Worm (Caenorhabditis elegans): Measurements from ENCODE around the gene dnc-2.
A peak's percentile ranks its signal among the peaks of the same experiment; 100 is the strongest.

Gene dnc-2

ce11 chrIII:5875705-5876104 lies 49.9 kb downstream of the dnc-2 start:
- TF ChIP-seq K11D2.4 (GFP tag; IDR thresholded peaks at IDR 0.05), result no peak
- TF ChIP-seq F49E8.2 (tag; optimal IDR thresholded peaks at IDR 0.05; ENCODE audit: insufficient read depth), result no peak
- no peak for TF ChIP-seq ztf-22 (GFP tag; optimal IDR thresholded peaks at IDR 0.05)
- no peak for TF ChIP-seq die-1 (tag; optimal IDR thresholded peaks at IDR 0.05)
- TF ChIP-seq nfya-2 (GFP tag; IDR thresholded peaks at IDR 0.05), result no peak
- no peak for TF ChIP-seq dox-1 (GFP tag; IDR thresholded peaks at IDR 0.05)
- no peak for TF ChIP-seq attf-5 (GFP tag; optimal IDR thresholded peaks at IDR 0.05)
- TF ChIP-seq him-1 (tag; optimal IDR thresholded peaks at IDR 0.05), result no peak
- TF ChIP-seq tbp1 (GFP tag; optimal IDR thresholded peaks at IDR 0.05), result no peak
- TF ChIP-seq ets-4 (GFP tag; optimal IDR thresholded peaks at IDR 0.05), result no peak
- no peak for TF ChIP-seq pha-4 (tag; optimal IDR thresholded peaks at IDR 0.05)
- no peak for TF ChIP-seq egl-18 (GFP tag; IDR thresholded peaks at IDR 0.05)

ce11 chrIII:5875418-5875702 lies 50.2 kb downstream of the dnc-2 start:
- TF ChIP-seq ztf-28 (GFP tag; IDR thresholded peaks at IDR 0.05) (0 out of 2 replicates have a peak, but pooled peaks have one; percentile 41), ztf-25 (GFP tag; IDR thresholded peaks at IDR 0.05) (no peak), nhr-27 (tag; optimal IDR thresholded peaks at IDR 0.05) (no peak), dox-1 (GFP tag; IDR thresholded peaks at IDR 0.05) (peak; percentile 21; the same call in 1 of the 2 replicates), ztf-26 (tag; optimal IDR thresholded peaks at IDR 0.05) (peak; percentile 4), sdz-38 (tag; optimal IDR thresholded peaks at IDR 0.05) (no peak), hsf-1 (GFP tag; IDR thresholded peaks at IDR 0.05) (0 out of 2 replicates have a peak, but pooled peaks have one; percentile 38), zfh-2 (GFP tag; conservative IDR thresholded peaks at IDR 0.05) (peak; percentile 61; the same call in 1 of the 2 replicates), Y53G8AR.9 (GFP tag; conservative IDR thresholded peaks at IDR 0.05) (0 out of 2 replicates have a peak, but pooled peaks have one; percentile 24)

- TF ChIP-seq ZK185.1 (tag; optimal IDR thresholded peaks at IDR 0.05; ENCODE audit: poor library complexity, severe bottlenecking) (no peak), ztf-22 (GFP tag; optimal IDR thresholded peaks at IDR 0.05) (no peak), ztf-6 (GFP tag; IDR thresholded peaks at IDR 0.05) (no peak), hsf-1 (GFP tag; IDR thresholded peaks at IDR 0.05) (no peak), egrh-3 (GFP tag; IDR thresholded peaks at IDR 0.05) (peak; percentile 28; the same call in 1 of the 2 replicates), ama-1 (optimal IDR thresholded peaks at IDR 0.05) (peak; percentile 51), ama-1 (GFP tag; optimal IDR thresholded peaks at IDR 0.05) (no peak), rcor-1 (GFP tag; IDR thresholded peaks at IDR 0.05) (no peak), zfh-2 (GFP tag; conservative IDR thresholded peaks at IDR 0.05) (peak; percentile 54; the same call in 1 of the 2 replicates), pbrm-1 (GFP tag; IDR thresholded peaks at IDR 0.05) (0 out of 2 replicates have a peak, but pooled peaks have one; percentile 4), F39B2.1 (GFP tag; IDR thresholded peaks at IDR 0.05) (no peak), hmg-1.2 (GFP tag; IDR thresholded peaks at IDR 0.05) (no peak), hmg-20 (GFP tag; IDR thresholded peaks at IDR 0.05) (no peak), madf-10 (tag; optimal IDR thresholded peaks at IDR 0.05) (no peak), nhr-80 (tag; optimal IDR thresholded peaks at IDR 0.05) (no peak), ekl-4 (GFP tag; IDR thresholded peaks at IDR 0.05) (0 out of 2 replicates have a peak, but pooled peaks have one; percentile 10)
Measured at ce11 chrIII:5874664-5875417, 50.7 kb downstream of the dnc-2 start.

All from whole organism, young adult.